Fruit fly (Drosophila melanogaster) whole organism, embryonic: ENCODE measurements around the gene CG15529.

Experiments used
- CG10267 ChIP-seq: fragments of 200-800 bp; sonication (Bioruptor generic); optimal IDR thresholded peaks from 2 replicates; lab custom pipeline; 2018; ENCODE audit warnings: missing biosample characterization, mild to moderate bottlenecking, missing genetic modification characterization, moderate library complexity
- CG10543 ChIP-seq: fragments of 200-800 bp; sonication (Bioruptor generic); optimal IDR thresholded peaks from 3 replicates; lab custom pipeline; 2017; ENCODE audit warnings: missing biosample characterization, mild to moderate bottlenecking, missing genetic modification characterization, moderate library complexity
- CG10654 ChIP-seq: fragments of 200-800 bp; sonication (Bioruptor generic); optimal IDR thresholded peaks from 2 replicates; lab custom pipeline; 2016; ENCODE audit warnings: missing biosample characterization, missing genetic modification characterization
- CG11504 ChIP-seq: fragments of 200-800 bp; sonication (Bioruptor generic); optimal IDR thresholded peaks from 3 replicates; lab custom pipeline; 2019; ENCODE audit warnings: missing biosample characterization, mild to moderate bottlenecking, missing genetic modification characterization, moderate library complexity
- CG12299 ChIP-seq: fragments of 200-800 bp; sonication (Bioruptor generic); optimal IDR thresholded peaks from 2 replicates; lab custom pipeline; 2018; ENCODE audit warnings: missing biosample characterization, mild to moderate bottlenecking, missing genetic modification characterization
- CG13123 ChIP-seq: fragments of 200-800 bp; sonication (Bioruptor generic); optimal IDR thresholded peaks from 2 replicates; lab custom pipeline; 2016; ENCODE audit warnings: missing biosample characterization, missing genetic modification characterization
- CG15011 ChIP-seq: fragments of 200-800 bp; sonication (Bioruptor generic); optimal IDR thresholded peaks from 3 replicates; lab custom pipeline; 2018; ENCODE audit warnings: missing biosample characterization, mild to moderate bottlenecking, missing genetic modification characterization
- CG1602 ChIP-seq: fragments of 200-800 bp; sonication (Bioruptor generic); optimal IDR thresholded peaks from 3 replicates; lab custom pipeline; 2016; ENCODE audit warnings: missing biosample characterization, missing genetic modification characterization
- CG17359 ChIP-seq: fragments of 200-800 bp; sonication (Bioruptor generic); optimal IDR thresholded peaks from 3 replicates; lab custom pipeline; 2018; ENCODE audit warnings: missing biosample characterization, mild to moderate bottlenecking, missing genetic modification characterization, moderate library complexity
- CG18011 ChIP-seq: fragments of 200-800 bp; sonication (Bioruptor generic); optimal IDR thresholded peaks from 2 replicates; lab custom pipeline; 2017; ENCODE audit warnings: missing biosample characterization, missing genetic modification characterization, mild to moderate bottlenecking, moderate library complexity, missing genotype
- CG31388 ChIP-seq: fragments of 200-800 bp; sonication (Bioruptor generic); optimal IDR thresholded peaks from 2 replicates; lab custom pipeline; 2016; ENCODE audit warnings: missing biosample characterization, missing genetic modification characterization
- CG3847 ChIP-seq: fragments of 200-800 bp; sonication (Bioruptor generic); IDR thresholded peaks from 2 replicates; pipeline ENCODE4 v1.3.6; 2022; ENCODE audit warnings: missing biosample characterization, missing genetic modification characterization
- CG4328 ChIP-seq: fragments of 200-800 bp; sonication (Bioruptor generic); optimal IDR thresholded peaks from 3 replicates; lab custom pipeline; 2017; ENCODE audit warnings: missing biosample characterization, missing genetic modification reagents, missing genetic modification characterization
- CG8924 ChIP-seq: fragments of 200-800 bp; optimal IDR thresholded peaks from 3 replicates; lab custom pipeline; 2019; ENCODE audit warnings: missing biosample characterization, mild to moderate bottlenecking, missing genetic modification characterization, moderate library complexity
- CrebB ChIP-seq: fragments of 200-800 bp; sonication (Bioruptor generic); optimal IDR thresholded peaks from 3 replicates; lab custom pipeline; 2018; ENCODE audit warnings: missing biosample characterization, mild to moderate bottlenecking, missing genetic modification characterization
- D19B ChIP-seq: fragments of 200-800 bp; sonication (Bioruptor generic); optimal IDR thresholded peaks from 2 replicates; lab custom pipeline; 2017; ENCODE audit warnings: missing biosample characterization, mild to moderate bottlenecking, missing genetic modification characterization
- Dip3 ChIP-seq: fragments of 200-800 bp; sonication (Bioruptor generic); optimal IDR thresholded peaks from 3 replicates; lab custom pipeline; 2016; ENCODE audit warnings: missing biosample characterization, missing genetic modification characterization
- Doc2 ChIP-seq: fragments of 200-800 bp; sonication (Bioruptor generic); IDR thresholded peaks from 2 replicates; pipeline ENCODE4 v1.3.6; 2022; ENCODE audit warnings: missing biosample characterization, missing genetic modification characterization
- ERR ChIP-seq: fragments of 200-800 bp; sonication (Bioruptor generic); optimal IDR thresholded peaks from 2 replicates; lab custom pipeline; 2016; ENCODE audit warnings: missing biosample characterization, missing genetic modification characterization
- Elba2 ChIP-seq: fragments of 200-800 bp; sonication (Bioruptor generic); optimal IDR thresholded peaks from 3 replicates; lab custom pipeline; 2016; ENCODE audit warnings: missing biosample characterization, missing genetic modification characterization
- Gsc ChIP-seq: fragments of 200-800 bp; sonication (Bioruptor generic); IDR thresholded peaks from 2 replicates; pipeline ENCODE4 v1.3.6; 2022; ENCODE audit warnings: missing biosample characterization, missing genetic modification characterization
- Myb ChIP-seq: fragments of 200-800 bp; sonication (Bioruptor generic); optimal IDR thresholded peaks from 2 replicates; lab custom pipeline; 2016; ENCODE audit warnings: missing biosample characterization, missing genetic modification characterization
- NK7.1 ChIP-seq: fragments of 200-800 bp; sonication (Bioruptor generic); optimal IDR thresholded peaks from 3 replicates; lab custom pipeline; 2016; ENCODE audit warnings: missing biosample characterization, missing genetic modification characterization
- Oaz ChIP-seq: fragments of 200-800 bp; sonication (Bioruptor generic); IDR thresholded peaks from 2 replicates; pipeline ENCODE4 v1.3.6; 2022; ENCODE audit warnings: missing biosample characterization, missing genetic modification characterization
- Scr ChIP-seq: fragments of 200-800 bp; sonication (Bioruptor generic); IDR thresholded peaks from 2 replicates; pipeline ENCODE4 v1.3.6; 2022; ENCODE audit warnings: missing biosample characterization, missing genetic modification characterization; ENCODE audit not compliant: partially characterized antibody
- Sry-δ ChIP-seq: fragments of 200-800 bp; sonication (Bioruptor generic); optimal IDR thresholded peaks from 2 replicates; lab custom pipeline; 2016; ENCODE audit warnings: missing biosample characterization, missing genetic modification characterization
- Taf1 ChIP-seq: fragments of 200-800 bp; sonication (Bioruptor generic); IDR thresholded peaks from 2 replicates; pipeline ENCODE4 v1.3.6; 2022; ENCODE audit warnings: missing biosample characterization, missing genetic modification characterization
- Tbp ChIP-seq: fragments of >200 bp; optimal IDR thresholded peaks from 2 replicates; lab custom pipeline; 2018; ENCODE audit warnings: missing biosample characterization, missing genetic modification characterization
- YL-1 ChIP-seq: fragments of 200-800 bp; sonication (Bioruptor generic); optimal IDR thresholded peaks from 3 replicates; lab custom pipeline; 2017; ENCODE audit warnings: missing biosample characterization, mild to moderate bottlenecking, missing genetic modification characterization
- abd-A ChIP-seq: fragments of 200-800 bp; sonication (Bioruptor generic); optimal IDR thresholded peaks from 3 replicates; lab custom pipeline; 2019; ENCODE audit warnings: missing biosample characterization, mild to moderate bottlenecking, missing genetic modification characterization, moderate library complexity
- br ChIP-seq: fragments of >200 bp; optimal IDR thresholded peaks from 2 replicates; lab custom pipeline; 2017
- cas ChIP-seq: fragments of 200-800 bp; sonication (Bioruptor generic); IDR thresholded peaks from 2 replicates; pipeline ENCODE4 v1.3.6; 2022; ENCODE audit warnings: missing biosample characterization, missing genetic modification characterization
- chn ChIP-seq: fragments of 200-800 bp; sonication (Bioruptor generic); optimal IDR thresholded peaks from 2 replicates; lab custom pipeline; 2016; ENCODE audit warnings: missing biosample characterization, missing genetic modification characterization
- crp ChIP-seq, 2 experiments: fragments of 200-800 bp; sonication (Bioruptor generic); optimal IDR thresholded peaks; 2 replicates in 1 of 2; 3 replicates in 1 of 2; lab custom pipeline; 2017; ENCODE audit warnings: missing biosample characterization in 2 of 2, missing genetic modification characterization in 2 of 2, mild to moderate bottlenecking in 1 of 2, moderate library complexity in 1 of 2
- esg ChIP-seq: fragments of 200-800 bp; sonication (Bioruptor generic); conservative IDR thresholded peaks from 2 replicates; pipeline ENCODE4 v1.3.6; 2022; ENCODE audit warnings: missing biosample characterization, missing genetic modification characterization
- grn ChIP-seq: fragments of 200-800 bp; sonication (Bioruptor generic); optimal IDR thresholded peaks from 3 replicates; lab custom pipeline; 2017; ENCODE audit warnings: missing biosample characterization, missing genetic modification characterization
- lab ChIP-seq: fragments of 200-800 bp; sonication (Bioruptor generic); optimal IDR thresholded peaks from 3 replicates; lab custom pipeline; 2017; ENCODE audit warnings: missing biosample characterization, missing genetic modification characterization, mild to moderate bottlenecking, moderate library complexity, missing genetic modification reagents
- nerfin-1 ChIP-seq: fragments of 200-800 bp; sonication (Bioruptor generic); optimal IDR thresholded peaks from 3 replicates; lab custom pipeline; 2019; ENCODE audit warnings: missing biosample characterization, mild to moderate bottlenecking, missing genetic modification characterization, moderate library complexity
- nom ChIP-seq: fragments of 200-800 bp; sonication (Bioruptor generic); optimal IDR thresholded peaks from 2 replicates; lab custom pipeline; 2017; ENCODE audit warnings: missing biosample characterization, missing genetic modification characterization, mild to moderate bottlenecking, moderate library complexity, missing genetic modification reagents
- otp ChIP-seq: fragments of 200-800 bp; sonication (Bioruptor generic); IDR thresholded peaks from 3 replicates; pipeline ENCODE4, ENCODE4 v1.3.6; 2022; ENCODE audit warnings: missing biosample characterization, missing genetic modification characterization
- p53 ChIP-seq: fragments of 200-800 bp; sonication (Bioruptor generic); optimal IDR thresholded peaks from 2 replicates; lab custom pipeline; 2016; ENCODE audit warnings: missing biosample characterization, missing genetic modification characterization
- phol ChIP-seq: fragments of 200-800 bp; sonication (Bioruptor generic); optimal IDR thresholded peaks from 3 replicates; lab custom pipeline; 2018; ENCODE audit warnings: missing biosample characterization, mild to moderate bottlenecking, missing genetic modification characterization, moderate library complexity
- sim ChIP-seq: fragments of 200-800 bp; sonication (Bioruptor generic); IDR thresholded peaks from 2 replicates; pipeline ENCODE4 v1.3.6; 2022; ENCODE audit warnings: missing biosample characterization, missing genetic modification characterization
- tll ChIP-seq, 2 experiments: fragments of 200-800 bp in 1 of 2; fragments of >200 bp in 1 of 2; sonication (Bioruptor generic) in 1 of 2; optimal IDR thresholded peaks; 2 replicates each; lab custom pipeline; 2017 to 2019; ENCODE audit warnings: missing biosample characterization in 2 of 2, missing genetic modification characterization in 2 of 2, mild to moderate bottlenecking in 1 of 2, moderate library complexity in 1 of 2
- toy ChIP-seq: fragments of 200-800 bp; sonication (Bioruptor generic); IDR thresholded peaks from 2 replicates; pipeline ENCODE4 v1.3.6; 2022; ENCODE audit warnings: missing biosample characterization, missing genetic modification characterization

The CG15529 gene

DNA sequence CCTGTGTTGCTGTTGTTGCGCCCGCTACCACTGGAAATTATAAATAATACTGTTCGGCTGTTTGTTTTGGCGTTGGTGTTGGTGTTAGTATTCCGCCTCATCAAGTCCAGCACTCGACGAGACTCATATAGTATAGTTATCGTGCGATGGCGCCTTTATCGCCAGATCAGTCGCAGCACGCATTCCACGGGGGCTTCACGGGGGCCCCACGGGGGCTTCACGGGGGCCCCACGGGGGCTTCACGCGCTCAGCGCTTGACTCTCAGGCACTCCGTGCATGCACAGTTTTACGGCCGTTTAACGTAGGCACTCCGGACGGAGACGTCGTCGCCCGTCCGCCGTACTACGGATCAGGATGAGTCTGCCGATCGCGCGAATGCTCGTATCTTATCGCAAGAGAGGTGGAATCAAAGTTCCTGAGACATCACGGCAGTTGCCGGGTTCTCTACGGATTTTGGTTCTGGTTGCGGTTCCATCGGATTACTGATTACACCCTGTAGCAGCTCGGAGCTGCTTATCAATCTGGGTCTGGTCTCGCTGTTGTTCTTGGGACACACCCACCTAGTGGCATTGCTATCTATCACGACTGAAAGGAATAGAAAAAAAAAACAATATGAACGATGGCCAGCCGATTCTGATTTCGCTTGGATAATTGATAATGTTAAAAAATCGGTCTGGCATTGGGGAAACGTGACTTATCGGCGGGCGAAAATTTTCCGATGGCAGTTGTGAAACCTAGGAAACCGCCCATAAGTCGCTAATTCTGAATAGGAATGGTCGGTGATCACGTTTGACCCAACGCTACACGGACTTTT, 48.8 kb upstream of the CG15529 start (continued):
- TF ChIP-seq CG17359 (tag; lab: Kevin White, UChicago) (no peak), CG10543 (GFP tag; lab: Kevin White, UChicago) (peak; percentile 97), Myb (GFP tag; lab: Kevin White, UChicago) (no peak), nerfin-1 (tag; lab: Kevin White, UChicago) (no peak), chn (no peak), cas (GFP tag; lab: Robert Waterston, UW) (no peak), toy (GFP tag; lab: Robert Waterston, UW) (no peak), sim (GFP tag; lab: Robert Waterston, UW) (no peak), phol (no peak), CG31388 (GFP tag; lab: Kevin White, UChicago) (no peak), Scr (no peak), CG4328 (GFP tag; lab: Kevin White, UChicago) (peak; percentile 27), Gsc (no peak), br (no peak), lab (GFP tag; lab: Kevin White, UChicago) (peak; percentile 76), ERR (no peak), Oaz (GFP tag; lab: Robert Waterston, UW) (no peak), nom (GFP tag; lab: Kevin White, UChicago) (no peak), Sry-δ (GFP tag; lab: Kevin White, UChicago) (no peak), CG13123 (GFP tag; lab: Kevin White, UChicago) (no peak), p53 (GFP tag; lab: Kevin White, UChicago) (no peak), Dip3 (GFP tag; lab: Kevin White, UChicago) (no peak), CG12299 (tag; lab: Kevin White, UChicago) (no peak), CG10654 (GFP tag; lab: Kevin White, UChicago) (no peak), CG1602 (GFP tag; lab: Kevin White, UChicago) (no peak), Elba2 (GFP tag; lab: Kevin White, UChicago) (no peak), Taf1 (GFP tag; lab: Robert Waterston, UW) (no peak), Doc2 (no peak), CG18011 (no peak), CG10267 (no peak), abd-A (tag; lab: Kevin White, UChicago) (no peak), D19B (GFP tag; lab: Kevin White, UChicago) (no peak), tll (GFP tag; optimal IDR thresholded peaks at IDR 0.05; lab: Kevin White, UChicago) (no peak), Tbp (GFP tag; lab: Kevin White, UChicago) (no peak), otp (GFP tag; lab: Robert Waterston, UW) (no peak), CG11504 (no peak), NK7.1 (no peak), YL-1 (GFP tag; lab: Kevin White, UChicago) (no peak), esg (GFP tag; lab: Robert Waterston, UW) (no peak), crp (GFP tag; optimal IDR thresholded peaks at IDR 0.05; lab: Kevin White, UChicago) (no peak), CG15011 (no peak), CrebB (tag; lab: Kevin White, UChicago) (no peak), CG8924 (tag; lab: Kevin White, UChicago) (no peak), grn (GFP tag; lab: Kevin White, UChicago) (peak; percentile 97), CG3847 (no peak)
